Worm (Caenorhabditis elegans) whole organism, L4/young adult: ENCODE results near the gene srsx-8.

Experiments
- W03F9.2 ChIP-seq: fragments of 150-350 bp; optimal IDR thresholded peaks from 2 replicates; lab custom pipeline; 2014; ENCODE audit warnings: missing biosample characterization, missing genetic modification characterization
- dao-5 ChIP-seq: sonication (generic microtip); optimal IDR thresholded peaks from 2 replicates; lab custom pipeline; 2016; ENCODE audit warnings: missing genotype, missing genetic modification characterization, moderate library complexity, missing compliant biosample characterization
- him-1 ChIP-seq: sonication (generic microtip); optimal IDR thresholded peaks from 2 replicates; lab custom pipeline; 2016; ENCODE audit warnings: missing genotype, missing genetic modification reagents, missing genetic modification characterization, missing compliant biosample characterization

srsx-8 gene

DNA sequence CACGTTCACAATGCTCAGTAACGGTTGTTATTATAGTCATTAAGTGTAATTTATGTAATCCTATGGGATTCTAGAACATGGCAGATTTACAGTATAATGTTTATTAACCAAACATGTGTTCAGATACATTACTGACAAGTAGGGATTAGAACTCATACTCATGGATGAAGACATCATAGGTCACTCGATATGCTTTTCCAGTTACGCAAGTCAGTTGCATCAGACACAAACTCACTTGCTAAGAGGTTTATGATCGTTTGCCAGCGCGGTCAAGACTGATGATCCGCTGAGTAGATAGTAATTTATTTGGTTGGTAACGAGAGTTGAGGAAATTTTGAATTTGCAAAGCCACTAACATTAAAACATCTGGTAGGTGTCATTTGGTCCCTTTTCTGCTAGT lies 21.7 kb upstream of the srsx-8 start:
- TF ChIP-seq W03F9.2 (no peak), him-1 (no peak), dao-5 (no peak)

DNA sequence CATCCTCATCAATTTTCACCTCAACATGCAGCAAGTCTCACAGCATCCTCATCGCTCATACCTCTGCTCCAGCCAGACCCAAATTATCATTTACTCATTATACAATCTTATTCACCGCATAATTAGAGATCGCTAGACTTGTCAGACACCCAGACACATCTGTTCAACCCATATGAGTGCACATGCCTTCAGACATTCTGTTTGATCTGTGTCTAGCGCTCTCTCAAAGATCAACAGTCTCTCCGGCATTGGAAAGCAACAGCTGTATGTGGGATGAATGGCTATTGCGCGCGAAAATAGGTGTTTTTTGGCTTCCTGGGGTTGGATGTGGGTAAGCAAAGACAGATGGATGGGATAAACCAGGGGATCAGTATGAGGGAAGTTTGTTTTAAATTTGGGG lies 19.7 kb upstream of the srsx-8 start:
- no peak for TF ChIP-seq dao-5
- TF ChIP-seq W03F9.2: no peak
- TF ChIP-seq him-1: no peak

- TF ChIP-seq him-1: no peak
- no peak for TF ChIP-seq dao-5
- TF ChIP-seq W03F9.2: no peak
Observed at ce11 chrV:1570679-1571078, 17.8 kb upstream of the srsx-8 start.

ce11 chrV:1569750-1570419 lies 17.0 kb upstream of the srsx-8 start:
- TF ChIP-seq W03F9.2 (no peak), dao-5 (no peak), him-1 (no peak)

- TF ChIP-seq dao-5: no peak
Observed at ce11 chrV:1566776-1567175, 13.9 kb upstream of the srsx-8 start, which contains the start of gene cdc-25.2. cdc-25.2 (plus strand) TSS chrV:1567076.

- TF ChIP-seq W03F9.2 (no peak), him-1 (no peak)
Observed at ce11 chrV:1558113-1558512, 5.2 kb upstream of the srsx-8 start.

DNA sequence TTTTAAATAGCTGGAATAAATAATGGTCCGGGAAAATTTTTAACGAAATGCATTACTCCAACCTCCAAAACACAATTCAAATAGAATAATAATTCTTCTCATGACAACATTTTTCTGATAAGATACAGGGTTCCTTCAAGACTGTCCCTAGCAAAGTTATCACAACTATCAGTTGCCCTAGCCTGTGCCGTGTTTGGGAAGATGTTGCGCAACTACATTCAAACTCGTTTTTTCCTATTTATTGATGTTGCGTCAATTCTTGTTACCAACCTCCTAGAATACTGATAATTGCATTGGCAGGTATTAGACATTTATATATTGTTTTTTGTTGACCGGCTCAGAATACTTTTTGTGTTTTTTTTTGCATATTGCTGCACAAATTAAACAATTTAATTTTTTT lies 2.2 kb upstream of the srsx-8 start:
- no peak for TF ChIP-seq him-1
- TF ChIP-seq dao-5: no peak
- TF ChIP-seq W03F9.2: no peak

DNA sequence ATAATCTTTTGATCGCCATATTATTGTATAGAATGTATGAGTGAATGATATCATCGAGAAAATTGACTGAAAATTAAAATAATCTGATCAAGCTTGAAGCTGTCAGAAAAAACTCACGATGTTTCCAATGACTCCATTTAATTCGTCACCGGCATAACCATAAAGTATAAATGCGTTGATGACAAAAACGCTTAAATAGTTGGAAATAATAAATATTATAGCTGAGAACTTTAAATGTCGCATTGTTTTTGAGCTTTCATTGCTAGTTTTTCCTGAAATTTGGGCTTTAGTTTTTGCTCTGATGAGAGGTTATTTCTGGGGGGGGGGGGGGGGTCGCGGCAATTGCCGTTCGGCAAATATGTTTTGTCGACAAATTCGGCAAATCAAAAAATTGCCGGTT lies 1.8 kb downstream of the srsx-8 start:
- no peak for TF ChIP-seq him-1
- TF ChIP-seq dao-5: no peak
- TF ChIP-seq W03F9.2: no peak

ce11 chrV:1550697-1551096 lies 2.2 kb downstream of the srsx-8 start:
- TF ChIP-seq him-1: no peak
- TF ChIP-seq W03F9.2: no peak
- no peak for TF ChIP-seq dao-5

ce11 chrV:1547843-1548242 lies 5.1 kb downstream of the srsx-8 start, which contains the start of gene F52F10.2:
F52F10.2 (plus strand) TSS chrV:1548143.
- TF ChIP-seq dao-5: no peak
- TF ChIP-seq W03F9.2: no peak
- TF ChIP-seq him-1: no peak

- TF ChIP-seq him-1: no peak
- TF ChIP-seq dao-5: no peak
- no peak for TF ChIP-seq W03F9.2
Observed at ce11 chrV:1545694-1546093, 7.2 kb downstream of the srsx-8 start, which contains the start of gene oac-32. oac-32 (minus strand) TSS chrV:1545783.

ce11 chrV:1541786-1542185 lies 11.1 kb downstream of the srsx-8 start, which contains the start of gene oac-31:
oac-31 (minus strand) TSS chrV:1541886.
- TF ChIP-seq W03F9.2: no peak
- no peak for TF ChIP-seq dao-5
- no peak for TF ChIP-seq him-1

- TF ChIP-seq W03F9.2 (no peak), him-1 (no peak), dao-5 (no peak)
Observed at ce11 chrV:1540249-1540648, 12.7 kb downstream of the srsx-8 start.

- TF ChIP-seq W03F9.2: no peak
- TF ChIP-seq him-1: no peak
- TF ChIP-seq dao-5: no peak
Observed at ce11 chrV:1538842-1539241, 14.1 kb downstream of the srsx-8 start.

ce11 chrV:1536979-1537378 lies 15.9 kb downstream of the srsx-8 start, which contains the start of gene K02H11.9:
K02H11.9 (minus strand) TSS chrV:1537079.
- TF ChIP-seq W03F9.2: no peak
- no peak for TF ChIP-seq him-1
- TF ChIP-seq dao-5: no peak

DNA sequence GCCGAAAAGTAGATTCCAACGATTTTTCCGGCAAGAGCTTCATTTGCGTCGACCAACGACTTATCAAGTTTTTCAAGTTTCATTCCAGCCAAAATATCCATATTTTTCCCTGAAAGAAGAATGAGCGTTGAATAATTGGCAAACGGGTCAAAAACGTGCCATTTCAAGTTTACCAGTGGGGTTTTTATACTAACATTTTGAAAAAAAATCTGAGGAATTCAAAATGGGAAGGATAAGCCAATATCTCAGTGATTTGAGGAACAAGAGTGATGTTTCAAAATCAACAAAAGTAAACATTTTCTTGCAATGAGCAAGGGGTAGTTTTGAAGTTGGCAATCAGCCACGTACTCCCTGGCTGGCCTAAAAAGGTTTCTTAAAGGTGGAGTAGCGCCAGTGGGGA lies 18.6 kb downstream of the srsx-8 start, which contains the start of gene trx-5:
TSS of gene trx-5 (minus strand) at position 101 of the 400 bp plus-strand sequence.
- no peak for TF ChIP-seq him-1
- TF ChIP-seq dao-5: no peak

ce11 chrV:1532455-1532854 lies 20.4 kb downstream of the srsx-8 start:
- TF ChIP-seq W03F9.2 (no peak), dao-5 (no peak), him-1 (no peak)
